Worm (Caenorhabditis elegans): ENCODE results near the gene idpp-2.

idpp-2 gene

DNA sequence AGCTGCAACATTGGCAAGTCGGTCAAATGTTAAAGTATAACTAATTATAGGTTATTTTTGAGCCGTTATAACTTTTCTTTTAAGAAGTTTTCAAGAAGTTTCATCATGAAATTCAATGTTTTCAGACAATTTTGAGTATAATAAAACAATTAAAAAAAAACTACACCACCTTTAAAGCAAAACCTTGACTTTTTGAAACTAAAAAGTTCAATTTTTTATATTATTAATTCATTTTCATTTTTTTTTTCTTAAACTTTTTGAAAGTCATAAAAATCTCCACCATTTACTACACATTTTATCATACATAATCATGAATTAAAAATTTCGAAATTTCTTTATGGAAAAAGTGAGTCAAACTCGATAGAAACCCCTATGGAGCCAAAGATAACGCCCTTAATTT, 43.6 kb downstream of the idpp-2 start, which contains the start of gene B0348.2:
B0348.2 (plus strand) TSS at position 301 of the 400 bp plus-strand sequence.
- no peak for TF ChIP-seq T23F11.4 (GFP tag; optimal IDR thresholded peaks at IDR 0.05)
- TF ChIP-seq ama-1 (optimal IDR thresholded peaks at IDR 0.05) = no peak
- no peak for TF ChIP-seq pqm-1 (tag; optimal IDR thresholded peaks at IDR 0.05)
- no peak for TF ChIP-seq madf-2 (tag; optimal IDR thresholded peaks at IDR 0.05)
- no peak for TF ChIP-seq ceh-19 (GFP tag; optimal IDR thresholded peaks at IDR 0.05)
- no peak for TF ChIP-seq fkh-10 (GFP tag; optimal IDR thresholded peaks at IDR 0.05)
- TF ChIP-seq ahr-1 (tag; optimal IDR thresholded peaks at IDR 0.05) = no peak

DNA sequence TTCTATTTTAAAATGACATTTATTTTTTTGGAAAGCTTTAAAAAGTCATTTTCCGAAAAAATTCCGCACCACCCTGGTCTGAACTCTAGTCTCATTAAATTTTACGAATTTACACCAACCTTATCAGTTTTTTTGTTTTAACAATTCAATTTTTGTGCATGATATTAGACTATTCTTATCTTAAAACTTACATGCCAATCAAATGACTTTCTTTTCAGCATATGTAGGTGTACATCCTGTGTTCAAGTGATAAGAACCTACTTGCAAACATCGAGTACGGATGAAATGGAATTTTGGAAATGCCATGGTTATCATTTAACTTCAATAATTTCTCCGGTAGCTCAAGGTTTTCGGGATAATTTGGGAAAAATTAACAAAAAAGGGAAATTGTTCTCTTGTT, 46.4 kb downstream of the idpp-2 start:
- TF ChIP-seq elt-2 (tag; optimal IDR thresholded peaks at IDR 0.05) (peak; percentile 67), eyg-1 (tag; optimal IDR thresholded peaks at IDR 0.05) (no peak)

DNA sequence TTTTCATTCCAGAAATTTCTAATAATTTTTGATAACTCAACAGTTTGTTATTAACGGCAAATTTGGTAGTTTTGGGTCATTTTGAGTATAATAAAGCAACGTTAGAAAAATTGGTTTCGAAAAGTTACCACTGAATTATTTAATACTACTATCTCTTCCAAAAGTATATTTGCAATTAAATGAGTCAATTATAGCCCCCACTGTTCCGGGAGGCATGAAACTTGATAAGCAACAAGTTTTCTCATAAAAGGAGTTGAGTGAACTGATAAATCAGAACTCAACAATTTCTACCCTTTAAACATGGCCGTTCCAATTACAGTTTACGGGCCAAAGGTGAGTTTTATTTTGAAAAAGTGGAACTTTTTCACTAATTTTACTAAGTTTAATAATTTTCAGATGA, 47.2 kb downstream of the idpp-2 start, which contains the start of gene B0348.1:
B0348.1 (plus strand) TSS at position 301 of the 400 bp plus-strand sequence.
- no peak for TF ChIP-seq eyg-1 (tag; optimal IDR thresholded peaks at IDR 0.05)
- no peak for TF ChIP-seq K09A11.1 (tag; optimal IDR thresholded peaks at IDR 0.05; ENCODE audit: insufficient read depth)
- no peak for TF ChIP-seq pat-9 (tag; optimal IDR thresholded peaks at IDR 0.05)

DNA sequence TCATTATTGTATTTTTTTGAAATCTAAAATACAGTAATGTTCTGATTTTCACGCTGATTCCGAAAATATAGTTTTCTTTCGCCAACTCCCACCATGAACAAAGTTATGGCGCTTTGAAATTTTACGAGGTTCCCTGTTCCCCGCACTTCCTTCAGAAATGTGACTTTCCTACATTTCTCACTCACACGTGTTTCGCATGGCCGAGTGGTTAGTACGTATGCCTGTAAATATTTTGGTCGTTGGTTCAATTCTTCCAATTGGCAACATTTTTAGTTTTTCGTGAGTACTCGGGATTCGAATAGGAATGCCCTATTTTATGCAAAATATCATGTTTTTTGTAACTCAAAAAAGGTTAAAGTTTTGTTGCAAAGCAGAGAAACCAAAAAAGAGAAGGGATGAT, 51.9 kb downstream of the idpp-2 start:
- TF ChIP-seq mec-3 (tag; optimal IDR thresholded peaks at IDR 0.05; ENCODE audit: borderline replicate concordance) (peak; percentile 69), fkh-10 (GFP tag; optimal IDR thresholded peaks at IDR 0.05) (no peak), ceh-31 (tag; optimal IDR thresholded peaks at IDR 0.05) (peak; percentile 53), odd-2 (tag; optimal IDR thresholded peaks at IDR 0.05) (peak; percentile 32), hlh-15 (tag; optimal IDR thresholded peaks at IDR 0.05) (peak; percentile 18), npax-4 (tag; optimal IDR thresholded peaks at IDR 0.05) (peak; percentile 44), ceh-19 (GFP tag; optimal IDR thresholded peaks at IDR 0.05) (peak; percentile 87), ceh-24 (tag; optimal IDR thresholded peaks at IDR 0.05) (peak; percentile 77), tbx-2 (tag; optimal IDR thresholded peaks at IDR 0.05) (peak; percentile 63), unc-42 (tag; optimal IDR thresholded peaks at IDR 0.05) (no peak), zip-5 (tag; optimal IDR thresholded peaks at IDR 0.05) (peak; percentile 12), elt-2 (tag; optimal IDR thresholded peaks at IDR 0.05) (peak; percentile 73), ets-4 (tag; optimal IDR thresholded peaks at IDR 0.05) (peak; percentile 29), ref-2 (tag; optimal IDR thresholded peaks at IDR 0.05) (peak; percentile 21), ama-1 (optimal IDR thresholded peaks at IDR 0.05) (no peak), unc-3 (GFP tag; conservative IDR thresholded peaks at IDR 0.05) (peak; percentile 71; the same call in 1 of the 2 replicates), unc-3 (tag; optimal IDR thresholded peaks at IDR 0.05) (no peak), F13H6.1 (tag; optimal IDR thresholded peaks at IDR 0.05) (peak; percentile 61), fkh-6 (tag; optimal IDR thresholded peaks at IDR 0.05) (peak; percentile 76), eyg-1 (tag; optimal IDR thresholded peaks at IDR 0.05) (no peak), ceh-18 (tag; optimal IDR thresholded peaks at IDR 0.05) (peak; percentile 29), pha-2 (tag; optimal IDR thresholded peaks at IDR 0.05) (peak; percentile 72), pax-1 (tag; optimal IDR thresholded peaks at IDR 0.05) (no peak), Y22D7AL.16 (tag; optimal IDR thresholded peaks at IDR 0.05) (peak; percentile 85), nhr-11 (tag; optimal IDR thresholded peaks at IDR 0.05) (no peak), nfya-1 (tag; optimal IDR thresholded peaks at IDR 0.05) (peak; percentile 18), dve-1 (tag; optimal IDR thresholded peaks at IDR 0.05) (peak; percentile 56), ceh-6 (GFP tag; optimal IDR thresholded peaks at IDR 0.05) (peak; percentile 83), sox-2 (GFP tag; IDR thresholded peaks at IDR 0.05) (peak; percentile 35), elt-4 (tag; optimal IDR thresholded peaks at IDR 0.05) (no peak), che-1 (tag; optimal IDR thresholded peaks at IDR 0.05) (peak; percentile 84), ceh-14 (tag; optimal IDR thresholded peaks at IDR 0.05) (peak; percentile 92), lin-11 (tag; optimal IDR thresholded peaks at IDR 0.05) (peak; percentile 74), sox-4 (tag; optimal IDR thresholded peaks at IDR 0.05) (peak; percentile 84), pha-4 (tag; optimal IDR thresholded peaks at IDR 0.05) (no peak), K09A11.1 (tag; optimal IDR thresholded peaks at IDR 0.05; ENCODE audit: insufficient read depth) (peak; percentile 68), ahr-1 (tag; optimal IDR thresholded peaks at IDR 0.05) (peak; percentile 33), T23F11.4 (GFP tag; optimal IDR thresholded peaks at IDR 0.05) (peak; percentile 81), ztf-16 (tag; optimal IDR thresholded peaks at IDR 0.05) (peak; percentile 50), hlh-13 (GFP tag; optimal IDR thresholded peaks at IDR 0.05) (peak; percentile 87), ceh-2 (tag; optimal IDR thresholded peaks at IDR 0.05) (peak; percentile 18), gmeb-2 (tag; optimal IDR thresholded peaks at IDR 0.05) (peak; percentile 82), nhr-232 (tag; optimal IDR thresholded peaks at IDR 0.05) (peak; percentile 60)

All from whole organism, late embryonic.